Worm (Caenorhabditis elegans) whole organism, L2 larva: ENCODE results near the gene F35H8.4.

ENCODE experiments used
- C34F6.9 ChIP-seq: fragments of 150-350 bp; optimal IDR thresholded peaks from 2 replicates; lab custom pipeline; 2014; ENCODE audit warnings: missing biosample characterization, missing genetic modification characterization
- F13H6.1 ChIP-seq: sonication (generic microtip); optimal IDR thresholded peaks from 2 replicates; lab custom pipeline; 2016; ENCODE audit warnings: missing genetic modification characterization, missing compliant biosample characterization
- R02D3.7 ChIP-seq: fragments of 150-350 bp; optimal IDR thresholded peaks from 2 replicates; lab custom pipeline; 2014; ENCODE audit warnings: missing biosample characterization, missing genetic modification characterization
- Y55F3AM.14 ChIP-seq: fragments of 200-800 bp; sonication (Bioruptor generic); optimal IDR thresholded peaks from 2 replicates; lab custom pipeline; 2018; ENCODE audit warnings: mild to moderate bottlenecking, missing genetic modification characterization, missing compliant biosample characterization
- alr-1 ChIP-seq: fragments of 150-350 bp; optimal IDR thresholded peaks from 2 replicates; lab custom pipeline; 2014; ENCODE audit warnings: missing biosample characterization, missing genetic modification characterization
- aly-2 ChIP-seq: fragments of 150-350 bp; optimal IDR thresholded peaks from 2 replicates; lab custom pipeline; 2014; ENCODE audit warnings: missing biosample characterization, missing genetic modification characterization
- blmp-1 ChIP-seq: sonication (generic microtip); optimal IDR thresholded peaks from 2 replicates; lab custom pipeline; 2017; ENCODE audit warnings: missing genetic modification characterization, mild to moderate bottlenecking, missing compliant biosample characterization, antibody characterized with exemption, moderate library complexity; ENCODE audit not compliant: insufficient read depth
- ceh-16 ChIP-seq: fragments of 150-350 bp; optimal IDR thresholded peaks from 2 replicates; lab custom pipeline; 2014; ENCODE audit warnings: missing biosample characterization, missing genetic modification characterization
- ceh-82 ChIP-seq: fragments of 150-350 bp; optimal IDR thresholded peaks from 2 replicates; lab custom pipeline; 2014; ENCODE audit warnings: missing biosample characterization, missing genetic modification characterization
- crh-2 ChIP-seq: sonication (generic microtip); optimal IDR thresholded peaks from 2 replicates; lab custom pipeline; 2017; ENCODE audit warnings: missing biosample characterization, missing genetic modification characterization
- dmd-4 ChIP-seq: sonication (generic microtip); optimal IDR thresholded peaks from 2 replicates; lab custom pipeline; 2017; ENCODE audit warnings: missing biosample characterization, missing genetic modification characterization
- egl-27 ChIP-seq: sonication (generic microtip); optimal IDR thresholded peaks from 3 replicates; lab custom pipeline; 2017; ENCODE audit warnings: missing biosample characterization, missing genetic modification reagents, missing genetic modification characterization
- elt-1 ChIP-seq: fragments of 150-350 bp; optimal IDR thresholded peaks from 2 replicates; lab custom pipeline; 2014; ENCODE audit warnings: missing biosample characterization, missing genetic modification characterization
- elt-3 ChIP-seq: sonication (generic microtip); optimal IDR thresholded peaks from 2 replicates; lab custom pipeline; 2017; ENCODE audit warnings: missing biosample characterization, missing genetic modification characterization
- fos-1 ChIP-seq: fragments of 150-350 bp; optimal IDR thresholded peaks from 2 replicates; lab custom pipeline; 2014; ENCODE audit warnings: missing biosample characterization, missing genetic modification characterization
- lin-13 ChIP-seq: fragments of 150-350 bp; optimal IDR thresholded peaks from 2 replicates; lab custom pipeline; 2014; ENCODE audit warnings: missing biosample characterization, missing genetic modification reagents, missing genetic modification characterization
- lin-39 ChIP-seq: fragments of 150-350 bp; optimal IDR thresholded peaks from 2 replicates; lab custom pipeline; 2014; ENCODE audit warnings: missing biosample characterization, missing genetic modification reagents, missing genetic modification characterization
- lsy-2 ChIP-seq, 2 experiments: fragments of 150-350 bp in 1 of 2; sonication (generic microtip) in 1 of 2; optimal IDR thresholded peaks; 2 replicates each; lab custom pipeline; 2014 to 2017; ENCODE audit warnings: missing biosample characterization in 2 of 2, missing genetic modification characterization in 2 of 2
- mab-5 ChIP-seq: fragments of 150-350 bp; optimal IDR thresholded peaks from 2 replicates; lab custom pipeline; 2014; ENCODE audit warnings: missing biosample characterization, missing genetic modification characterization
- mbf-1 ChIP-seq: sonication (generic microtip); optimal IDR thresholded peaks from 2 replicates; lab custom pipeline; 2017; ENCODE audit warnings: missing biosample characterization, missing genetic modification characterization
- mdl-1 ChIP-seq, 2 experiments: fragments of 150-350 bp in 1 of 2; sonication (generic microtip) in 1 of 2; optimal IDR thresholded peaks; 2 replicates each; lab custom pipeline; 2017; ENCODE audit warnings: missing biosample characterization in 2 of 2, missing genetic modification characterization in 2 of 2
- nhr-11 ChIP-seq: fragments of 150-350 bp; optimal IDR thresholded peaks from 2 replicates; lab custom pipeline; 2014; ENCODE audit warnings: missing biosample characterization, missing genetic modification characterization
- nhr-12 ChIP-seq: fragments of 150-350 bp; optimal IDR thresholded peaks from 2 replicates; lab custom pipeline; 2014; ENCODE audit warnings: missing biosample characterization, missing genetic modification characterization
- nhr-129 ChIP-seq: fragments of 150-350 bp; optimal IDR thresholded peaks from 2 replicates; lab custom pipeline; 2014; ENCODE audit warnings: missing biosample characterization, missing genetic modification characterization
- nhr-21 ChIP-seq: fragments of 150-350 bp; optimal IDR thresholded peaks from 2 replicates; lab custom pipeline; 2014; ENCODE audit warnings: missing biosample characterization, missing genetic modification characterization
- nhr-23 ChIP-seq: fragments of 150-350 bp; optimal IDR thresholded peaks from 2 replicates; lab custom pipeline; 2014; ENCODE audit warnings: missing biosample characterization, missing genetic modification reagents, missing genetic modification characterization
- nhr-25 ChIP-seq: fragments of 150-350 bp; sonication (generic microtip); optimal IDR thresholded peaks from 3 replicates; lab custom pipeline; 2014; ENCODE audit warnings: missing biosample characterization, missing genetic modification characterization
- nhr-6 ChIP-seq: fragments of 150-350 bp; optimal IDR thresholded peaks from 2 replicates; lab custom pipeline; 2014; ENCODE audit warnings: missing biosample characterization, missing genetic modification characterization
- peb-1 ChIP-seq: fragments of 150-350 bp; optimal IDR thresholded peaks from 2 replicates; lab custom pipeline; 2014; ENCODE audit warnings: missing biosample characterization, missing genetic modification characterization
- skn-1 ChIP-seq: sonication (generic microtip); optimal IDR thresholded peaks from 2 replicates; lab custom pipeline; 2017; ENCODE audit warnings: missing biosample characterization, missing genetic modification characterization
- sma-3 ChIP-seq: sonication (generic microtip); optimal IDR thresholded peaks from 2 replicates; lab custom pipeline; 2016; ENCODE audit warnings: missing genetic modification reagents, missing genetic modification characterization, missing compliant biosample characterization
- sma-9 ChIP-seq, 2 experiments: fragments of 150-350 bp in 1 of 2; sonication (generic microtip) in 1 of 2; optimal IDR thresholded peaks; 2 replicates each; lab custom pipeline; 2014 to 2016; ENCODE audit warnings: missing genetic modification characterization in 2 of 2, mild to moderate bottlenecking in 1 of 2, missing biosample characterization in 1 of 2, missing compliant biosample characterization in 1 of 2, missing genetic modification reagents in 1 of 2, moderate library complexity in 1 of 2
- snpc-4 ChIP-seq: fragments of 150-350 bp; optimal IDR thresholded peaks from 2 replicates; lab custom pipeline; 2014; ENCODE audit warnings: missing biosample characterization, missing genetic modification characterization
- unc-55 ChIP-seq: fragments of 150-350 bp; sonication (generic microtip); optimal IDR thresholded peaks from 3 replicates; lab custom pipeline; 2014; ENCODE audit warnings: missing biosample characterization, missing genetic modification reagents, missing genetic modification characterization
- unc-62 ChIP-seq: fragments of 150-350 bp; optimal IDR thresholded peaks from 2 replicates; lab custom pipeline; 2014; ENCODE audit warnings: missing biosample characterization, missing genetic modification reagents, missing genetic modification characterization
- ztf-11 ChIP-seq: sonication (generic microtip); optimal IDR thresholded peaks from 2 replicates; lab custom pipeline; 2017; ENCODE audit warnings: missing biosample characterization, missing genetic modification characterization

The F35H8.4 gene

DNA sequence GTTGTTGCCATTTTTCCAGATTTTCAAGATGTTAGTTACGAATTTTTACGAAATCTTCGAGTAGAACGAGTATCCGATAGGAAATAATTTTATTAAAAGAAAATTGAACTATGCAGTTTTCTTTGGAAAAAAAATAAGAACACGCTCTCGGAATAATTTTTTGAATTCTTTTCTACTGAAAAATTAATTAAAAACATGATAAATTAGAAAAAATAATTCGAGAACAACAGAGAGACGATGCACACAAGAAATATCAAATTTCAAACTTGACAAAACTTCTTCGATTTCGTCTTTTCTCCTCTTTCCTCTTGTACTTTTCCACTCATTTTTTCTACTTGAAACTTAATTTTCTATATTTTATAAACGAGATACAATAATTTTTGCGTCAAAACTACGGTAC, at the start of gene F35H8.4:
TSS of gene F35H8.4 (minus strand) at position 101 of the 400 bp plus-strand sequence.
- no peak for TF ChIP-seq nhr-21 (tag; lab: Kevin White, UChicago)
- TF ChIP-seq, all 48 proteins: peak for 0

ce11 chrII:9609296-9609695, 49.5 kb upstream of the F35H8.4 start, which contains the start of gene pap-2:
Gene pap-2, minus strand, starts transcription at chrII:9609396.
- TF ChIP-seq ceh-16 (tag; lab: Kevin White, UChicago): no peak
- TF ChIP-seq Y55F3AM.14: no peak
- TF ChIP-seq nhr-6 (tag; lab: Kevin White, UChicago): no peak
- TF ChIP-seq C34F6.9: no peak
- no peak for TF ChIP-seq mbf-1
- no peak for TF ChIP-seq nhr-11 (tag; lab: Kevin White, UChicago)
- TF ChIP-seq elt-1 (tag; lab: Kevin White, UChicago): no peak
- no peak for TF ChIP-seq ceh-82 (tag; lab: Kevin White, UChicago)
- no peak for TF ChIP-seq nhr-21 (tag; lab: Kevin White, UChicago)
- TF ChIP-seq fos-1 (tag; lab: Kevin White, UChicago): no peak
- no peak for TF ChIP-seq F13H6.1 (tag; lab: Kevin White, UChicago)
- no peak for TF ChIP-seq lin-13 (GFP tag; lab: Kevin White, UChicago)
- no peak for TF ChIP-seq nhr-12 (tag; lab: Kevin White, UChicago)
- no peak for TF ChIP-seq unc-55 (GFP tag; lab: Kevin White, UChicago)
- TF ChIP-seq nhr-23 (tag; lab: Kevin White, UChicago): no peak
- TF ChIP-seq ztf-11 (tag; lab: Kevin White, UChicago): no peak
- no peak for TF ChIP-seq egl-27 (tag; lab: Kevin White, UChicago)
- no peak for TF ChIP-seq lin-39 (tag; lab: Kevin White, UChicago)

ce11 chrII:9607137-9607536, 47.3 kb upstream of the F35H8.4 start:
- TF ChIP-seq dmd-4 (tag; lab: Kevin White, UChicago) (no peak), unc-55 (GFP tag; lab: Kevin White, UChicago) (no peak), sma-9 (GFP tag; optimal IDR thresholded peaks at IDR 0.05; lab: Kevin White, UChicago) (peak; percentile 52), sma-9 (tag; optimal IDR thresholded peaks at IDR 0.05; lab: Kevin White, UChicago) (no peak), blmp-1 (tag; lab: Kevin White, UChicago) (no peak), nhr-23 (tag; lab: Kevin White, UChicago) (no peak)

ce11 chrII:9606485-9607036, 46.7 kb upstream of the F35H8.4 start:
- TF ChIP-seq unc-55 (GFP tag; lab: Kevin White, UChicago) (peak; percentile 72), nhr-12 (tag; lab: Kevin White, UChicago) (no peak), peb-1 (tag; lab: Kevin White, UChicago) (no peak), lin-39 (tag; lab: Kevin White, UChicago) (no peak), mdl-1 (tag; optimal IDR thresholded peaks at IDR 0.05; lab: Kevin White, UChicago) (peak in 1 of 2 experiments; percentile 12), C34F6.9 (peak; percentile 39), alr-1 (tag; lab: Kevin White, UChicago) (no peak), crh-2 (tag; lab: Kevin White, UChicago) (peak; percentile 30), R02D3.7 (tag; lab: Kevin White, UChicago) (no peak)

- TF ChIP-seq nhr-25 (tag; lab: Kevin White, UChicago): peak; percentile 57
- peak in 1 of 2 experiments; percentile 4 for TF ChIP-seq mdl-1 (tag; optimal IDR thresholded peaks at IDR 0.05; lab: Kevin White, UChicago)
- TF ChIP-seq dmd-4 (tag; lab: Kevin White, UChicago): no peak
- TF ChIP-seq fos-1 (tag; lab: Kevin White, UChicago): no peak
- peak; percentile 6 for TF ChIP-seq C34F6.9
- TF ChIP-seq sma-9 (GFP tag; optimal IDR thresholded peaks at IDR 0.05; lab: Kevin White, UChicago): peak; percentile 87
- TF ChIP-seq sma-9 (tag; optimal IDR thresholded peaks at IDR 0.05; lab: Kevin White, UChicago): no peak
- peak; percentile 72 for TF ChIP-seq blmp-1 (tag; lab: Kevin White, UChicago)
- peak; percentile 49 for TF ChIP-seq ceh-16 (tag; lab: Kevin White, UChicago)
- peak; percentile 54 for TF ChIP-seq nhr-21 (tag; lab: Kevin White, UChicago)
Observed at ce11 chrII:9605954-9606353, 46.1 kb upstream of the F35H8.4 start.

- TF ChIP-seq nhr-129 (tag; lab: Kevin White, UChicago): peak; percentile 65
- no peak for TF ChIP-seq sma-3
- no peak for TF ChIP-seq lin-13 (GFP tag; lab: Kevin White, UChicago)
- TF ChIP-seq C34F6.9: no peak
- TF ChIP-seq elt-3 (tag; lab: Kevin White, UChicago): no peak
- no peak for TF ChIP-seq aly-2
- TF ChIP-seq unc-62 (GFP tag; lab: Kevin White, UChicago): no peak
- no peak for TF ChIP-seq peb-1 (tag; lab: Kevin White, UChicago)
- TF ChIP-seq Y55F3AM.14: no peak
- TF ChIP-seq crh-2 (tag; lab: Kevin White, UChicago): peak; percentile 52
- no peak for TF ChIP-seq fos-1 (tag; lab: Kevin White, UChicago)
- TF ChIP-seq egl-27 (tag; lab: Kevin White, UChicago): no peak
- TF ChIP-seq F13H6.1 (tag; lab: Kevin White, UChicago): no peak
- TF ChIP-seq dmd-4 (tag; lab: Kevin White, UChicago): no peak
- TF ChIP-seq snpc-4 (tag; lab: Kevin White, UChicago): no peak
- no peak for TF ChIP-seq skn-1 (tag; lab: Kevin White, UChicago)
- TF ChIP-seq nhr-23 (tag; lab: Kevin White, UChicago): no peak
- peak in 1 of 2 experiments; percentile 20 for TF ChIP-seq lsy-2 (tag; optimal IDR thresholded peaks at IDR 0.05; lab: Kevin White, UChicago)
- TF ChIP-seq nhr-25 (tag; lab: Kevin White, UChicago): peak; percentile 17
- TF ChIP-seq alr-1 (tag; lab: Kevin White, UChicago): no peak
- TF ChIP-seq nhr-11 (tag; lab: Kevin White, UChicago): no peak
- no peak for TF ChIP-seq mab-5 (tag; lab: Kevin White, UChicago)
- no peak for TF ChIP-seq mdl-1 (tag; optimal IDR thresholded peaks at IDR 0.05; lab: Kevin White, UChicago)
- TF ChIP-seq blmp-1 (tag; lab: Kevin White, UChicago): no peak
- TF ChIP-seq sma-9 (GFP tag; optimal IDR thresholded peaks at IDR 0.05; lab: Kevin White, UChicago): peak; percentile 59
- TF ChIP-seq sma-9 (tag; optimal IDR thresholded peaks at IDR 0.05; lab: Kevin White, UChicago): no peak
Observed at ce11 chrII:9605336-9605735, 45.5 kb upstream of the F35H8.4 start, which contains the start of gene nhr-19. Gene nhr-19, minus strand, starts transcription at chrII:9605526.
